Fruit fly (Drosophila melanogaster): ENCODE results near the gene CG42762.
A peak's percentile ranks its signal among the peaks of the same experiment; 100 is the strongest.

CG42762 gene

DNA sequence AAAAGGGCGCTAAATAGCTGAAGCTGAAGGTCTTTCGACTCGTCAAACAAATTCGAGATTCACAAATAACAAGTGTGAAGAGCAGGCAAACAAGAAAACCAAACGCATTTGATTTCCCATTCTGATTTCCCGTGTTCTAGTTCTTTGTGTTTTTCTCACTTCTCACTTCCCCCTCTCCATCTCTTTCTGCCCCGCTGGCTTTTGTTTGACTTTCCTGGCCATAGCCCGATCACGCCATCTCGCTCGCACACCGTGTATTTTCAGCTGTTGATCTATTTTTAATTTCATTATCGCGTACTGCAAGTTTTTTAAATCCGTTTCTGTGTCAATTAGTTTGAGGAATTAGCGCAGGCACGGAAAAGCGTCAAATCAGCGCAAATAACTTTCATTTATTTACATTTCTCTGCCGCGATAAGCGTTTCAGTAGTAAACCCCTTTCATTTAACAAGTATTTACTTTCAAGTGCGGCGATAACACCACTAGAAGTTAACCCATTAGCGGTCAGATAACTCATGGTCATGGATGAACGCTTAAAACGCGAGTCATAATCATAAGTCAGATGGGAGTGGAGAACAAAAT is 19.8 kb upstream of the CG42762 start:
- peak in 1 of 2 experiments; percentile 3 for TF ChIP-seq dl (GFP tag; optimal IDR thresholded peaks at IDR 0.05; ENCODE audit: insufficient read depth in 1 of 2, partially characterized antibody in 2 of 2)
- no peak for TF ChIP-seq HLH106 (tag; optimal IDR thresholded peaks at IDR 0.05)
- TF ChIP-seq fru (GFP tag; optimal IDR thresholded peaks at IDR 0.05) = peak; percentile 6

DNA sequence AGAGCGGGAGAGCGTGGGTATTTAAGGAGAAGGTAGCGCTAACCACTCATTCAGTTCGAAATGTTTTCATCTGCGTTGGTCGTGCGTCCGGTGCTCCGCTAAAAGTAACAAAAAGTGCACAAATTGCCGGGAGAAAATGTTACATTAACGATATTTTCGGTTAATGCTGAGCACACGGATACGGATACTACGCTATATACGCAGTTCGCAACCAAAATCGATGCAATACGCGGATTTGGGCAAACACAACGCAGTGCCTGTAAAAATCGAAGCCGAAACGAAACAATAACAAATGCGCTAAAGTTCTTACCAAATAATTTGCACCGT is 19.1 kb upstream of the CG42762 start, which contains the start of gene Piezo:
TSS of gene Piezo (plus strand) at position 49 of the 327 bp plus-strand sequence.
- peak; percentile 9 for TF ChIP-seq Dif (GFP tag; optimal IDR thresholded peaks at IDR 0.05; ENCODE audit: partially characterized antibody)
- no peak for TF ChIP-seq foxo (GFP tag; optimal IDR thresholded peaks at IDR 0.05)
- peak in 1 of 2 experiments; percentile 10 for TF ChIP-seq dl (GFP tag; optimal IDR thresholded peaks at IDR 0.05; ENCODE audit: insufficient read depth in 1 of 2, partially characterized antibody in 2 of 2)
- TF ChIP-seq Hr83 (GFP tag; optimal IDR thresholded peaks at IDR 0.05; ENCODE audit: poor library complexity, severe bottlenecking) = peak; percentile 23

DNA sequence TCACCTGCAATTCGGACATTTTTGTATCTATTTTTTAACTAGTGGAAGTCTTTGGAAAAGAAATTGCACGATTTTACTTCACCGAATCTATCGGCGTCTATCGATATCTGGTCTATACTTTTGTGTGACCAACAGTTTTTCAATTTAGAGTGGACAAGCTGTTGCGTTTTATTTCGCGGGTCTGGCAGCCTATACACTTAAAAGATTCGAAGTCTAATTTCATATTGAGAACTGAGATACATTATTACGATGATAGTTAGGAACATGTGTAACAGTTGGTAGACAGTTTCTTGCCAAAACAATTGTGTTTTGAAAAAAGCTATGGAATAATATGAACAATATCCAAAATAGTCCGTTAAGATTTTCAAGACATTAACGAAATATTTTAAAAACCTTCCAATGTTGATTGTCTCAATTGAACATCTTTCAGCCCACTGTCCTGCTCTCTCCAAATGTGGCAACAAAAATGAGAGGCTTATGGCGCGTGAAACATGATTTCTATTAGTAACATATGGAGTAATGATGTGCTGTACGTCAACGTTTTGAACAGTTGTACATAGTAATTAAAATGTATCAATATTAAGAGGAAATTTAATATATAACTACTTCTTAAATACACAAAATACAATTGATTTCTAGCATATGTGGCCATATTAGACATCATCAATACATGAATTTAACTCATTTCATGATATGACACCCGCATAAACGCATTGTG is 18.6 kb upstream of the CG42762 start, which contains the start of gene Acbp1:
TSS of gene Acbp1 (minus strand) at position 146 of the 718 bp plus-strand sequence.
- TF ChIP-seq Dif (GFP tag; optimal IDR thresholded peaks at IDR 0.05; ENCODE audit: partially characterized antibody) (no peak), fru (GFP tag; optimal IDR thresholded peaks at IDR 0.05) (peak; percentile 95), GATAd (GFP tag; optimal IDR thresholded peaks at IDR 0.05) (peak; percentile 67), lola (GFP tag; optimal IDR thresholded peaks at IDR 0.05) (no peak), Hnf4 (GFP tag; optimal IDR thresholded peaks at IDR 0.05) (peak; percentile 90), dsf (GFP tag; optimal IDR thresholded peaks at IDR 0.05; ENCODE audit: borderline replicate concordance) (peak; percentile 73), foxo (GFP tag; optimal IDR thresholded peaks at IDR 0.05) (peak; percentile 53 to 96), Vsx2 (GFP tag; optimal IDR thresholded peaks at IDR 0.05; ENCODE audit: partially characterized antibody) (no peak), Hr78 (GFP tag; optimal IDR thresholded peaks at IDR 0.05) (no peak), Abd-B (GFP tag; optimal IDR thresholded peaks at IDR 0.05) (no peak), dl (GFP tag; optimal IDR thresholded peaks at IDR 0.05; ENCODE audit: insufficient read depth in 1 of 2, partially characterized antibody in 2 of 2) (no peak), CG32264 (GFP tag; optimal IDR thresholded peaks at IDR 0.05) (peak; percentile 45), pan (optimal IDR thresholded peaks at IDR 0.05) (no peak), HLH106 (tag; optimal IDR thresholded peaks at IDR 0.05) (peak; percentile 97), N (GFP tag; optimal IDR thresholded peaks at IDR 0.05) (no peak), sage (GFP tag; optimal IDR thresholded peaks at IDR 0.05) (peak; percentile 92), brk (GFP tag; optimal IDR thresholded peaks at IDR 0.05) (peak; percentile 95), Sp1 (GFP tag; optimal IDR thresholded peaks at IDR 0.05) (peak; percentile 99), CrebA (GFP tag; optimal IDR thresholded peaks at IDR 0.05; ENCODE audit: borderline replicate concordance) (peak; percentile 38), CG9705 (GFP tag; optimal IDR thresholded peaks at IDR 0.05) (peak; percentile 94), jim (GFP tag; optimal IDR thresholded peaks at IDR 0.05) (no peak), Hr83 (GFP tag; optimal IDR thresholded peaks at IDR 0.05; ENCODE audit: poor library complexity, severe bottlenecking) (peak; percentile 90), woc (GFP tag; optimal IDR thresholded peaks at IDR 0.05) (peak; percentile 98), Dfd (GFP tag; optimal IDR thresholded peaks at IDR 0.05) (no peak), psq (GFP tag; optimal IDR thresholded peaks at IDR 0.05) (peak; percentile 86), dmrt93B (GFP tag; optimal IDR thresholded peaks at IDR 0.05) (peak; percentile 90), usp (GFP tag; optimal IDR thresholded peaks at IDR 0.05) (no peak), Jra (GFP tag; optimal IDR thresholded peaks at IDR 0.05) (peak; percentile 80), Mio (GFP tag; optimal IDR thresholded peaks at IDR 0.05) (peak; percentile 51), rgr (GFP tag; optimal IDR thresholded peaks at IDR 0.05) (peak; percentile 96), br (GFP tag; optimal IDR thresholded peaks at IDR 0.05) (peak; percentile 94), Myc (optimal IDR thresholded peaks at IDR 0.05) (no peak), Rel (GFP tag; optimal IDR thresholded peaks at IDR 0.05) (peak; percentile 92), Rel (tag; optimal IDR thresholded peaks at IDR 0.05) (peak; percentile 90), OdsH (GFP tag; optimal IDR thresholded peaks at IDR 0.05) (peak; percentile 97), tai (GFP tag; optimal IDR thresholded peaks at IDR 0.05) (peak; percentile 95), sv (GFP tag; optimal IDR thresholded peaks at IDR 0.05) (peak; percentile 95), ey (GFP tag; optimal IDR thresholded peaks at IDR 0.05) (peak; percentile 89), h (GFP tag; optimal IDR thresholded peaks at IDR 0.05) (peak; percentile 94)
